Worm (Caenorhabditis elegans): ENCODE data around the gene C32B5.15.
"Not testable (repeated sequence)": the region's sequence is repeated elsewhere in the genome, so short reads cannot be mapped to it uniquely, and the experiment has no call there.

The C32B5.15 gene

ce11 chrII:961961-962360 lies 10.8 kb downstream of the C32B5.15 start, which contains the start of gene C32B5.13:
Gene C32B5.13 (minus strand): TSS chrII:962061.
- TF ChIP-seq dao-5 (tag; optimal IDR thresholded peaks at IDR 0.05): no peak
- no peak for TF ChIP-seq him-1 (tag; optimal IDR thresholded peaks at IDR 0.05)
- no peak for TF ChIP-seq W03F9.2 (tag; optimal IDR thresholded peaks at IDR 0.05)

ce11 chrII:960218-960617 lies 12.5 kb downstream of the C32B5.15 start, which contains the start of the genes C32B5.18 and C32B5.7:
Gene C32B5.18 (plus strand): TSS chrII:960518.
Gene C32B5.7 (plus strand): TSS chrII:960528.
- TF ChIP-seq dao-5 (tag; optimal IDR thresholded peaks at IDR 0.05) (no peak), W03F9.2 (tag; optimal IDR thresholded peaks at IDR 0.05) (no peak), him-1 (tag; optimal IDR thresholded peaks at IDR 0.05) (no peak)

ce11 chrII:958618-959017 lies 14.1 kb downstream of the C32B5.15 start, which contains the start of gene sdz-4:
Gene sdz-4 (plus strand): TSS chrII:958918.
- TF ChIP-seq W03F9.2 (tag; optimal IDR thresholded peaks at IDR 0.05): no peak
- TF ChIP-seq dao-5 (tag; optimal IDR thresholded peaks at IDR 0.05): no peak
- TF ChIP-seq him-1 (tag; optimal IDR thresholded peaks at IDR 0.05): no peak

DNA sequence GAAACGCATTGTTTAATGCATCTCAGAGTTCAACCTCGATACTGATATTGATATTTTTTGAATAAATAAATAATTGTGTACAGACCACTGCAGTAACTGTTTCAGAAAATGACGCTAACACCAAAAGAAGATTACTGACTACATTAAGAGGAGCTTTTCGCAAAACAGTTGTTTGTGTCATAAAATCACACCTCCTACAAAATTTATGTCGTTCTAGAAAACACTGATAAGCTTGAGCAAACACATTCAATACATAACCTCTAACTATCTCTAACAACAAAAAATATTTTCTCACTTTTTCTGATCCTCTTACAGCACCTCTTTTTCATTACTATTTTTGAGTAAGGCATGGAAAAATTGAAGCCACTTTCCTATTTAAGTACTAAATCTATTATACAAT lies 18.1 kb downstream of the C32B5.15 start, which contains the start of gene fbxc-7:
Gene fbxc-7 (plus strand): TSS at position 301 of the 400 bp plus-strand sequence.
- TF ChIP-seq W03F9.2, him-1, dao-5 (tag; optimal IDR thresholded peaks at IDR 0.05): not testable (repeated sequence)

DNA sequence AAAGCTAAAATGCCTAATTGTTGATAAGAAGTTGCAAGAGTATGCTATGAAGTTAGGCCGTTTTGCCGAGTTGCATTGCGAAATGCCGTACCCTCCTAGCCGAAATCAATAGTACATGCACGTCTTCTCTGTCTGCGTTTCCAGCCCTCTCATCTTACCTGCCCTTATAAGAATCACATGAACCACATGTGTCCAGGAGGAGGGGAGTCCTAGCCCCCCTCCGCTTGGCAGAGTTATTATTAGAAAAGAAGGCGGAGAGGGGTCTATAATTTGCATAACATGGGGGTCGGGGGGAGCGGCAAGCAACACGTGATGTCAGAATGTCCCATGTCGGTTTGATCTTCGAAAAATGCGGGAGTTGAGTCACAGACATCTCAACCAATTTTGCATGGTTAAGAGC lies 19.7 kb downstream of the C32B5.15 start:
- no peak for TF ChIP-seq him-1 (tag; optimal IDR thresholded peaks at IDR 0.05)
- TF ChIP-seq W03F9.2 (tag; optimal IDR thresholded peaks at IDR 0.05): no peak
- no peak for TF ChIP-seq dao-5 (tag; optimal IDR thresholded peaks at IDR 0.05)

DNA sequence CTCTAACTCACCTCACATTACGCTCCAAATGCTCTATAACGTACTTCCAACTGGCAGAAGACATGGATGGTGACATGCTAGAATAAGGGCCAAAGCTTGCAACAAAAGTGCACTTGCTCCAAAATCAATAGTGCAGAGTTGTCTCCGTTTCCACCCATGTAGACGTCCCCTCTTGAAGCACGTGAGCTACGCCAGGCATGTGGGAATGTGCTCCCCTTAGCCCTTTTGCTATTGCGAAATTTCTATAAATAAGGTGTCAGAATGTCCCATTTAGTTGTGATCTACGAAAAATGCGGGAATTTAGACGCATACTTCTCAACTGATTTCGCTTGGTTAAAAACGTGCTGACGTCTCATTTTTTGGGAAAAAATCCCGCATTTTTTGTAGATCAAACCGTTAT lies 22.4 kb downstream of the C32B5.15 start:
- TF ChIP-seq W03F9.2 (tag; optimal IDR thresholded peaks at IDR 0.05) (no peak), him-1 (tag; optimal IDR thresholded peaks at IDR 0.05) (no peak), dao-5 (tag; optimal IDR thresholded peaks at IDR 0.05) (no peak)

DNA sequence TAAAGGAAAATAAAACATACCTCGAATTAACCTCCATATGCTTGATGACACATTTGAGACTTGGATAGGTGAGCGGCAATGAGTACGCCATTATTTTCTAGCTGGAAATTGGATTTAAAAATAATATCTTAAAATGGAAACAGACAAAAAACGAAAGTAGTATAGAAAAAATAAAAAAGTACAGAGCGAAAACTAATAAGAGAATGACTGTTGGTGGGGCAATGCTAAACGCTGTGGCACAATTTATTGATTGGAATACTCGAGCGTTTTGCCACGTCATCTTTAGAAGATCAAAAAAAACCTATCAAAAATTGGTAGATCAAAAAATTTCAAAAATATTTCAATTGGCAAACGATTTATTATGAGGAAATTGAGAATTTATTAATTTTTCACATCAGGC lies 24.7 kb downstream of the C32B5.15 start, which contains the start of gene fbxc-32:
Gene fbxc-32 (minus strand): TSS at position 101 of the 400 bp plus-strand sequence.
- no peak for TF ChIP-seq dao-5 (tag; optimal IDR thresholded peaks at IDR 0.05)

DNA sequence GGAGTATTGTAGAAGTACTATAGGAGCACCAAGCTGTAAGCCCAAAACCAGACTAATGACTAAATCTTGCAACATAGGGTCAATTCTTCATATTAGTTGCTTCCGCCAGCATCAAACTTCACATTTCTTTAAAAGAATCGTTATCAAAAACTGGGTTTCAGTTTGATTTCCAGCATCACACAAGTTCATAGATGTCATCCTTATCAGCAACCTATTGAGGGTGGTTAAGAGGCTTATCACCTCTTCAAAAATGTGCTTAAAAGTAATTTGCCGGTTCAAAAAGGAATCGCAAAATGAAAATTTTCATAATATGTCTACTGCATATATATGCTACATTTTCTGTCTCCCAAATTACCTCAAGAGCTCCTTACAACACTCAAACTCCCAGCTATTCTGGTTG lies 29.0 kb downstream of the C32B5.15 start, which contains the start of gene clec-43:
Gene clec-43 (plus strand): TSS at position 294 of the 400 bp plus-strand sequence.
- TF ChIP-seq him-1 (tag; optimal IDR thresholded peaks at IDR 0.05) (no peak), dao-5 (tag; optimal IDR thresholded peaks at IDR 0.05) (no peak), W03F9.2 (tag; optimal IDR thresholded peaks at IDR 0.05) (no peak)

- TF ChIP-seq him-1 (tag; optimal IDR thresholded peaks at IDR 0.05): no peak
- no peak for TF ChIP-seq W03F9.2 (tag; optimal IDR thresholded peaks at IDR 0.05)
- TF ChIP-seq dao-5 (tag; optimal IDR thresholded peaks at IDR 0.05): no peak
These were observed 32.0 kb downstream of the C32B5.15 start, which contains the start of gene fbxc-36 for ce11 chrII:940779-941178. Gene fbxc-36 (plus strand): TSS chrII:940983.

DNA sequence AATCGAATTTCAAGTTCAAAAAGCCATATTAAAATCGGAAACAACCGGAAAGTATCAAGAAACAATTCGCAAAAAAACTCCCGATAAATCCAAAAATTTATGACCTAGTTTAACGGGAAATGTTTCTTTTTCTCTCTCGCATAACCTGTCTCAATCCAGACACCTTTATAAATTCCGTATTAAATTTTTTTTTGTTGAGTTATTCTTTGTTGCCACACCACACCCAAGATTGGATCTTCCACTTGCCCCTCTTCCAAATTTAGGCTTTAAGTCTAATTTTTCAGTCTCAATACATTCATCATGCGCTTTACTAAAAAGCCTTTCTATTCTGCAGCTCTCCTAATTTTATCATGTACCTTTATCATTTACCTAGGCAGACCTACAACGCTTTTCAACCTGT lies 34.2 kb downstream of the C32B5.15 start, which contains the start of gene R07C3.3:
Gene R07C3.3 (plus strand): TSS at position 301 of the 400 bp plus-strand sequence.
- TF ChIP-seq W03F9.2 (tag; optimal IDR thresholded peaks at IDR 0.05): no peak
- TF ChIP-seq him-1 (tag; optimal IDR thresholded peaks at IDR 0.05): no peak
- no peak for TF ChIP-seq dao-5 (tag; optimal IDR thresholded peaks at IDR 0.05)

DNA sequence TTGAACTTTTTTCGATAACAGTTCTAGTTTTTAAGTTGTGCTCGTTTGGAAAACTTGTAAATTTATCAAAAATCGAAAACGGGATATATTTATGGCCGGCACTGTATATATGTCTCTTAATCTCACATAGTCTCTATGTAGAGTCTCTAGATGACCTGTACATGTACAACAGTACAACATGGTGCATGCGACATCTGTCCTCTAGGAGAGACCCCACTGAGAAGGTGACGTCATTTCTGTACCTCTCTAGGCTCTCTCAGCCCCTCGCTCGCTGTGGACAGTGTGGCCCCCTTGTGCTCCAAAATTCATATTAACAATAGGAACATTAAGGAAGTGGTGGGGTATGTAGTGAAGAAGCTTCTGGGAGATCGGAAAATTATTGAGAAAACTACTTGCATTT lies 35.5 kb downstream of the C32B5.15 start:
- TF ChIP-seq W03F9.2 (tag; optimal IDR thresholded peaks at IDR 0.05) (no peak), him-1 (tag; optimal IDR thresholded peaks at IDR 0.05) (no peak), dao-5 (tag; optimal IDR thresholded peaks at IDR 0.05) (no peak)

DNA sequence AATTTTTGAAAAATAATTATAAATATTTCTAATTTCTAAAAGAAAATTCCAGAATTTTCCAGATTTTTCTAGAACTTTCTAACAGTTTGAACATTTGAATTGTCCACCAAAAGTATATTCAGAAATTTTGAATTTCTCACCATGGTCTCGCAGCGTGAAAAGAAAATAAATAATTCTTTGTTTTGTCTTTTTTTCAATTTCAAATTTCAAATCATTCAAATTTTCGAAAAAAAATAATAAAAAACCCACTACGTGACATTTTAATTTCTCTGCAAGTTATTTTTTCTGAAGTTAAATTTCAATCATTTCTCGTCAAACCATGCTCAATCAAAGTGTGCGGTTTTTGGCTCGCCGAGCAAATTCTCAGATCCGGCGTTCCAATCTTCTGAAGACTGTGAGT lies 40.0 kb downstream of the C32B5.15 start, which contains the start of gene acs-15:
Gene acs-15 (plus strand): TSS at position 301 of the 400 bp plus-strand sequence.
- TF ChIP-seq him-1 (tag; optimal IDR thresholded peaks at IDR 0.05) (no peak), dao-5 (tag; optimal IDR thresholded peaks at IDR 0.05) (no peak), W03F9.2 (tag; optimal IDR thresholded peaks at IDR 0.05) (no peak)

DNA sequence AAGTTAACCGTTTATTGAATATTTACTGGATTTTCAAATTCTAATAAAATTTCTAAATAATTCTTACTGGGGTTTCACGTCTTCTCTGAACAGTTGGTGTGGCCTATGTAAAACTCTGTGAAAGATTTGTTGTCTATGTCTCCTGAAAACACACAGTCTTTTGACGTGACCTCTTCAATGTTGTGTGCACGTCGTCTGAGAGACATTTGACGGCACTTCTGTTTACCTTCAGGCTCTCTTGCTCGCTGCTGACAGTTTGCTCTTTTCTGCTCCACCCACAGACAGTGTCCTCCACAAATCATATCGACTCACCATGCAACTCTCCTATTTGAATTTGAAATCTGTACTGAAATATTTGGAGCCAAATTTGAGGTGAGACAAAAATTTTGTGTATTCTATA lies 41.9 kb downstream of the C32B5.15 start, which contains the start of gene fbxc-34:
Gene fbxc-34 (plus strand): TSS at position 301 of the 400 bp plus-strand sequence.
- not testable (repeated sequence) for TF ChIP-seq W03F9.2, him-1, dao-5 (tag; optimal IDR thresholded peaks at IDR 0.05)

DNA sequence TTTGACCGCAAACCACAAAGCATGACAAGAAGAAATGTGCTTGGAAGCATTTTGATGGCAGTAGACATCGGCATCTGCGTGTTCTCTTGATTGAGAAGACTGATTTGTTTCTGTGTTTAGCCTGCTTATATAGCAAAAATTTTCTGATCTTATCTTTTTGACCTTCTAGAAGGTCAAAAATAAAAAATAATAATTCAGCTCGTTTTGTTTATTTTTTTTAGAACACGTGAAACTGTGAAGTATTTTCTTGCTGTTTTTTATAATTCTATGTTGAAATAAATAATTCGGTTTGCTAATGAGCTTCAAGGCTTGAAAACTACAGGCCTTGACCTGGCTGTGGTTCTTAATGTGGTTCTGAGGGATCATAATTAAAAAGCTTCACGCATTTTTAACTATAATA lies 45.4 kb downstream of the C32B5.15 start, which contains the start of gene R07C3.13:
Gene R07C3.13 (minus strand): TSS at position 101 of the 400 bp plus-strand sequence.
- TF ChIP-seq W03F9.2 (tag; optimal IDR thresholded peaks at IDR 0.05) (no peak), dao-5 (tag; optimal IDR thresholded peaks at IDR 0.05) (no peak), him-1 (tag; optimal IDR thresholded peaks at IDR 0.05) (no peak)

Data from whole organism, L4/young adult.